Fruit fly (Drosophila melanogaster) whole organism, adult: ENCODE data around the gene CG15412.

Source experiments
- CG11617 ChIP-seq: fragments of 200-800 bp; sonication (Bioruptor generic); optimal IDR thresholded peaks from 2 replicates; lab custom pipeline; 2017; ENCODE audit warnings: mild to moderate bottlenecking, missing biosample characterization, missing genetic modification reagents, missing genetic modification characterization
- CG1620 ChIP-seq: fragments of 200-800 bp; sonication (Bioruptor generic); optimal IDR thresholded peaks from 2 replicates; lab custom pipeline; 2016; ENCODE audit warnings: missing biosample characterization, missing genetic modification characterization
- Clk ChIP-seq: fragments of 200-800 bp; sonication (Bioruptor generic); optimal IDR thresholded peaks from 2 replicates; lab custom pipeline; 2017; ENCODE audit warnings: missing biosample characterization, missing genetic modification characterization
- Crg-1 ChIP-seq: fragments of 200-800 bp; sonication (Bioruptor generic); optimal IDR thresholded peaks from 2 replicates; lab custom pipeline; 2016; ENCODE audit warnings: missing biosample characterization, missing genetic modification characterization
- Hr96 ChIP-seq: fragments of 200-800 bp; sonication (Bioruptor generic); optimal IDR thresholded peaks from 2 replicates; lab custom pipeline; 2016; ENCODE audit warnings: missing biosample characterization, missing genetic modification characterization
- pad ChIP-seq: fragments of 200-800 bp; sonication (Bioruptor generic); optimal IDR thresholded peaks from 3 replicates; lab custom pipeline; 2017; ENCODE audit warnings: missing biosample characterization, missing genetic modification characterization, mild to moderate bottlenecking, moderate library complexity, missing genetic modification reagents

DNA sequence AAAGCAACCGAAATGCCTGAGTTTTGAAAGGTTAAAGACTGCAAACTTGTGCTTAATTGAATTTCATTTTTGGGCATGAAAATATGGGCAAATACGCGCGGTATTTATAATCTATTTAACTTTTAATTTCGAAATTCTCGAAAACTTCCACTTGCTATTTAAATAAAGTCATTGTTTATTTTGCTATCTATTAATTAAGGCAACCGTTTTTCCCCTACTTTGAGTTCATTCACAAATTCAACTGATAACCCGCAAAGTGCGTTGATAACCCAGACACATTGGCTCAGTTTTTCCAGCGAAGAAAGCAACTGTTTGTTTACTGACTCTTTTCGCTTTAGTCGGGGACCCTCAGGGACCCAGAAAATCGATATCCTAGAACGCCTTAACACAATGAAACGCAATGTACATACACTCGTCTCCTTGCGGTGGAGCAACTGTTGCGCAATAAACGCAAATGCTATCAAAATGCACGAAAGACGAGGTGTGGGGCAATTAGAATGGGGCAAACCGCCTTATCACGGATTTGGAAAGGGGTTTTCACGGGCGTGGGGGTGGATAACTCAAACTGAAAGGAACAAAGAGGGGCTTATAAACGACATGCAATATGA is 3.6 kb downstream of the CG15412 start:
- no peak for TF ChIP-seq Hr96 (GFP tag; lab: Kevin White, UChicago)
- TF ChIP-seq Clk: no peak
- no peak for TF ChIP-seq pad (GFP tag; lab: Kevin White, UChicago)
- TF ChIP-seq CG11617 (GFP tag; lab: Kevin White, UChicago): no peak
- no peak for TF ChIP-seq Crg-1 (GFP tag; lab: Kevin White, UChicago)
- no peak for TF ChIP-seq CG1620 (GFP tag; lab: Kevin White, UChicago)
